Worm (Caenorhabditis elegans) whole organism, young adult: ENCODE measurements around the gene egas-1.

ENCODE experiments used
- B0019.2 ChIP-seq: fragments of 200-800 bp; sonication (Bioruptor generic); conservative IDR thresholded peaks from 2 replicates; pipeline ENCODE4 v1.3.6; 2022; ENCODE audit warnings: missing genetic modification reagents, missing genetic modification characterization, missing compliant biosample characterization
- F10E7.11 ChIP-seq: sonication (generic microtip); optimal IDR thresholded peaks from 2 replicates; lab custom pipeline; 2017; ENCODE audit warnings: mild to moderate bottlenecking, missing genetic modification characterization, moderate library complexity, missing compliant biosample characterization
- F52B5.7 ChIP-seq: sonication (generic microtip); optimal IDR thresholded peaks from 2 replicates; lab custom pipeline; 2016; ENCODE audit warnings: mild to moderate bottlenecking, missing genetic modification characterization, missing compliant biosample characterization
- Y95B8A.8 ChIP-seq: fragments of 200-800 bp; sonication (Bioruptor generic); IDR thresholded peaks from 2 replicates; pipeline ENCODE4 v1.3.6; 2022; ENCODE audit warnings: missing genetic modification reagents, missing genetic modification characterization, missing compliant biosample characterization
- aptf-2 ChIP-seq: fragments of 200-800 bp; sonication (Bioruptor generic); conservative IDR thresholded peaks from 2 replicates; pipeline ENCODE4 v1.3.6; 2022; ENCODE audit warnings: missing genetic modification reagents, missing genetic modification characterization, missing compliant biosample characterization
- attf-3 ChIP-seq: fragments of 200-800 bp; sonication (Bioruptor generic); conservative IDR thresholded peaks from 2 replicates; pipeline ENCODE4 v1.3.6; 2022; ENCODE audit warnings: missing genetic modification reagents, missing genetic modification characterization, missing compliant biosample characterization
- cebp-1 ChIP-seq, 2 experiments: fragments of 200-800 bp in 1 of 2; sonication (Bioruptor generic) in 1 of 2; sonication (generic microtip) in 1 of 2; IDR thresholded peaks in 1 of 2; optimal IDR thresholded peaks in 1 of 2; 2 replicates each; pipeline versions ENCODE4 v1.3.6 to Lab custom; 2017 to 2022; ENCODE audit warnings: missing compliant biosample characterization in 2 of 2, missing genetic modification characterization in 2 of 2, mild to moderate bottlenecking in 1 of 2, missing genetic modification reagents in 1 of 2, moderate library complexity in 1 of 2
- ceh-91 ChIP-seq: fragments of 200-800 bp; sonication (Bioruptor generic); IDR thresholded peaks from 2 replicates; pipeline ENCODE4 v1.3.6; 2022; ENCODE audit warnings: missing genetic modification reagents, missing genetic modification characterization, missing compliant biosample characterization
- dpl-1 ChIP-seq: fragments of 150-350 bp; optimal IDR thresholded peaks from 2 replicates; lab custom pipeline; 2014; ENCODE audit warnings: missing biosample characterization, missing genetic modification reagents, missing genetic modification characterization
- let-526 ChIP-seq: fragments of 200-800 bp; sonication (Bioruptor generic); IDR thresholded peaks from 2 replicates; pipeline ENCODE4 v1.3.6; 2022; ENCODE audit warnings: missing genetic modification reagents, missing genetic modification characterization, missing compliant biosample characterization
- lsl-1 ChIP-seq: fragments of 200-800 bp; sonication (Bioruptor generic); optimal IDR thresholded peaks from 2 replicates; lab custom pipeline; 2018; ENCODE audit warnings: mild to moderate bottlenecking, missing genetic modification characterization, moderate library complexity, missing compliant biosample characterization
- madf-10 ChIP-seq: sonication (generic microtip); optimal IDR thresholded peaks from 2 replicates; lab custom pipeline; 2016; ENCODE audit warnings: mild to moderate bottlenecking, missing genetic modification characterization, missing compliant biosample characterization
- madf-8 ChIP-seq: fragments of 200-800 bp; sonication (Bioruptor generic); conservative IDR thresholded peaks from 2 replicates; pipeline ENCODE4 v1.3.6; 2022; ENCODE audit warnings: missing genetic modification reagents, missing genetic modification characterization, missing compliant biosample characterization
- mel-28 ChIP-seq: sonication (generic microtip); optimal IDR thresholded peaks from 2 replicates; lab custom pipeline; 2016; ENCODE audit warnings: borderline replicate concordance, mild to moderate bottlenecking, missing genetic modification characterization, missing compliant biosample characterization
- nfyb-1 ChIP-seq: fragments of 200-800 bp; sonication (Bioruptor generic); IDR thresholded peaks from 2 replicates; pipeline ENCODE4 v1.3.6; 2022; ENCODE audit warnings: missing genetic modification reagents, missing genetic modification characterization, missing compliant biosample characterization
- nhr-179 ChIP-seq: sonication (generic microtip); optimal IDR thresholded peaks from 2 replicates; lab custom pipeline; 2016; ENCODE audit warnings: mild to moderate bottlenecking, missing genetic modification characterization, missing compliant biosample characterization
- pha-4 ChIP-seq: fragments of 150-350 bp; sonication (generic microtip); optimal IDR thresholded peaks from 2 replicates; lab custom pipeline; 2014; ENCODE audit warnings: missing biosample characterization, missing genetic modification reagents, missing genetic modification characterization
- rpc-1 ChIP-seq, 2 experiments: fragments of 150-350 bp in 1 of 2; sonication (generic microtip) in 1 of 2; optimal IDR thresholded peaks; 2 replicates each; lab custom pipeline; 2014 to 2018; ENCODE audit warnings: missing biosample characterization in 1 of 2, missing genetic modification characterization in 1 of 2, missing genetic modification reagents in 1 of 2, missing genotype in 1 of 2
- sdz-38 ChIP-seq: sonication (generic microtip); optimal IDR thresholded peaks from 2 replicates; lab custom pipeline; 2016; ENCODE audit warnings: missing genotype, missing genetic modification characterization, missing compliant biosample characterization
- snpc-1.1 ChIP-seq: sonication (generic microtip); optimal IDR thresholded peaks from 2 replicates; lab custom pipeline; 2017; ENCODE audit warnings: missing genetic modification characterization, mild to moderate bottlenecking, missing compliant biosample characterization, antibody characterized with exemption, moderate library complexity, missing genotype, missing genetic modification reagents; ENCODE audit not compliant: insufficient read depth
- snpc-3.4 ChIP-seq: sonication (generic microtip); optimal IDR thresholded peaks from 2 replicates; lab custom pipeline; 2017; ENCODE audit warnings: missing genetic modification characterization, mild to moderate bottlenecking, missing compliant biosample characterization, antibody characterized with exemption, moderate library complexity, missing genotype, missing genetic modification reagents
- snpc-4 ChIP-seq, 5 experiments: fragments of 150-350 bp in 1 of 5; sonication (generic microtip) in 4 of 5; optimal IDR thresholded peaks; 2 replicates each; lab custom pipeline; 2014 to 2018; ENCODE audit warnings: missing genetic modification characterization in 5 of 5, missing biosample characterization in 3 of 5, antibody characterized with exemption in 2 of 5, mild to moderate bottlenecking in 2 of 5, missing compliant biosample characterization in 2 of 5, missing genotype in 2 of 5, moderate library complexity in 2 of 5, missing genetic modification reagents in 1 of 5
- zfh-2 ChIP-seq: fragments of 200-800 bp; sonication (Bioruptor generic); conservative IDR thresholded peaks from 2 replicates; pipeline ENCODE4 v1.3.6; 2022; ENCODE audit warnings: missing genetic modification reagents, missing genetic modification characterization, missing compliant biosample characterization
- zim-3 ChIP-seq: sonication (generic microtip); optimal IDR thresholded peaks from 2 replicates; lab custom pipeline; 2017; ENCODE audit warnings: mild to moderate bottlenecking, missing genetic modification characterization, moderate library complexity, missing compliant biosample characterization
- ztf-18 ChIP-seq: sonication (generic microtip); optimal IDR thresholded peaks from 2 replicates; lab custom pipeline; 2016; ENCODE audit warnings: missing genotype, mild to moderate bottlenecking, missing genetic modification characterization, missing compliant biosample characterization
- ztf-28 ChIP-seq: fragments of 200-800 bp; sonication (Bioruptor generic); IDR thresholded peaks from 2 replicates; pipeline ENCODE4 v1.3.6; 2022; ENCODE audit warnings: missing genetic modification reagents, missing genetic modification characterization, missing compliant biosample characterization

egas-1 gene

DNA sequence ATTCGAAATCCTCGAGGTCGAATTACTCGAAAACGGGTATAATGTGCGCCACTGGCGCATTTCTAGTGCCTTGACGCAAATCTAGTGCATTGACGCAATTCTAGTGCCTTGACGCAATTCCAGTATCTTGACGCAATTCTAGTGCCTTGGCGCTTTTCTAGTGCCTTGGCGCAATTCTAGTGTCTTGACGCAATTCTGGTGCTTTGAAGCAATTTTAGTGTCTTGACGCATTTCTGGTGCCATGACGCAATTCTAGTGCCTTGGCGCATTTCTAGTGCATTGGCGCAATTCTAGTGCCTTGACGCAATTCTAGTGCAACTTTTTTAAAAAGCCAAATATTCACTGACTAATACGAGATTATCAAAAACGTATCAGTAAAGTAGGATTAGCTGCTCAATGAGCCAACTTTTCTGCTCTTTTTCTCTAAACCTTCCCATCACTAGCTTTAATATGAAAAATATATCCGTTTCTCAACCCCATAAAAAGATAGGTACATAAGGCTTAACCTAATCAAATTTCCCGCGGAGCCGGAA lies 44.4 kb downstream of the egas-1 start, which contains the start of gene Y69H2.17:
TSS of gene Y69H2.17 (plus strand) at position 483 of the 533 bp plus-strand sequence.
- no peak for TF ChIP-seq ceh-91 (GFP tag; lab: Robert Waterston, UW)
- no peak for TF ChIP-seq let-526 (GFP tag; lab: Robert Waterston, UW)
- no peak for TF ChIP-seq sdz-38
- TF ChIP-seq nfyb-1 (GFP tag; lab: Robert Waterston, UW) = no peak
- no peak for TF ChIP-seq pha-4 (tag; lab: Kevin White, UChicago)
- peak; percentile 54 for TF ChIP-seq ztf-18
- TF ChIP-seq Y95B8A.8 (GFP tag; lab: Robert Waterston, UW) = no peak

- TF ChIP-seq cebp-1 (GFP tag; IDR thresholded peaks at IDR 0.05; lab: Robert Waterston, UW) = no peak; the same call in 1 of the 2 replicates
- peak; percentile 92 for TF ChIP-seq cebp-1 (tag; optimal IDR thresholded peaks at IDR 0.05; lab: Kevin White, UChicago)
- no peak for TF ChIP-seq F52B5.7 (tag; lab: Kevin White, UChicago)
Observed at ce11 chrV:18687361-18687760, 47.3 kb downstream of the egas-1 start.

DNA sequence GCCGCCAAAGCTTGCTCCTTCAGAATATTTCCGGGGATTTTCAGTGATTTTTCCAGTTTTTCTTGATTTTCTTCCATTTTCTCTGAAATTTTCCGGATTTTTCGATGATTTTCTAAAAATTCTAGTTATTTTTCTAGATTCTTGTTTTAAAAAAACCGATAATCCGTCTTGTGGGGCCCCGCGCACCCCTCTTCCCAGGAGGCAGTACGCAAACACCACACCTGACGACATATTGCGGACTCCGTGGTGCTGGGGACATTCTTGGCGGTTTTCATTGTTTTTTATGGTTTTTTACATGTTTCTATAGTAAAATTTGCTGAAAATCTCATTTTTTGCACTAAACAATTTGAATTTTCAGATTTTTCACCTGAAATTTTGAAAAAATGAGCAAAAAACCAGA lies 49.6 kb downstream of the egas-1 start, which contains the start of the genes ubc-19 and Y69H2.7:
TSS of gene ubc-19 (minus strand) at position 82 of the 400 bp plus-strand sequence.
TSS of gene Y69H2.7 (plus strand) at position 309 of the 400 bp plus-strand sequence.
- TF ChIP-seq ztf-28 (GFP tag; lab: Robert Waterston, UW) = no peak
- peak; percentile 100 for TF ChIP-seq aptf-2
- TF ChIP-seq sdz-38 = no peak
- TF ChIP-seq let-526 (GFP tag; lab: Robert Waterston, UW) = no peak
- TF ChIP-seq lsl-1 (GFP tag; lab: Kevin White, UChicago) = peak; percentile 28
- TF ChIP-seq attf-3 (GFP tag; lab: Robert Waterston, UW) = no peak
- no peak for TF ChIP-seq rpc-1 (optimal IDR thresholded peaks at IDR 0.05; lab: Kevin White, UChicago)
- TF ChIP-seq rpc-1 (tag; optimal IDR thresholded peaks at IDR 0.05; lab: Kevin White, UChicago) = no peak
- peak; percentile 38 for TF ChIP-seq snpc-3.4 (tag; lab: Kevin White, UChicago)
- TF ChIP-seq zim-3 = no peak
- no peak for TF ChIP-seq snpc-4 (GFP tag; optimal IDR thresholded peaks at IDR 0.05; lab: Kevin White, UChicago)
- peak in 1 of 4 experiments; percentile 42 for TF ChIP-seq snpc-4 (tag; optimal IDR thresholded peaks at IDR 0.05; lab: Kevin White, UChicago)
- TF ChIP-seq dpl-1 (GFP tag; lab: Kevin White, UChicago) = peak; percentile 7
- TF ChIP-seq ztf-18 = peak; percentile 33
- TF ChIP-seq F10E7.11 = no peak
- no peak for TF ChIP-seq B0019.2 (GFP tag; lab: Robert Waterston, UW)
- TF ChIP-seq, all 124 proteins: peak for 6

DNA sequence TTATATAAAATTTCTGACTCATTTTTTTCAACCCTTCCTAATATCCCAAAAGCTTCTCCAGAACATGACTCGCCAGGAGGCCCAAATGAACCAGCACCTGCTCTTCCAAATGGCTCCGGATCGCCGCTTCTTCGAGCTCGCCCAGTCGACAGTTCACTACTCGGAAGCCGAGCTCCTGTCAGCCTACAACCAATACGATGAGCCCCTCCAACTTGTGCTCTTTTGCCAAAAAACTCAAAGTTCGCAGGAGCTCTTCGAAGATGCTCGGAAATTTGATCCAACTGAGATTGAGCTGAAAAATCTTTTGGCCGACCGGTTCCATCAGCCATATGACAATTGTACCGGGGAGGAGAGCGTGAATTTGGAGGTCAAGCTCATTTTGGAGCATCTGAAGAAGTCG lies 55.4 kb downstream of the egas-1 start:
- TF ChIP-seq madf-8 (GFP tag; lab: Robert Waterston, UW) = no peak
- peak; percentile 71 for TF ChIP-seq zfh-2 (GFP tag; lab: Robert Waterston, UW)
- TF ChIP-seq mel-28 (tag; lab: Kevin White, UChicago) = no peak
- TF ChIP-seq nhr-179 (tag; lab: Kevin White, UChicago) = no peak
- no peak for TF ChIP-seq snpc-1.1 (tag; lab: Kevin White, UChicago)
- no peak for TF ChIP-seq madf-10 (tag; lab: Kevin White, UChicago)
- TF ChIP-seq, all 124 proteins: peak for 1
